Worm (Caenorhabditis elegans): Measurements from ENCODE around the gene C24B9.3.

- no peak for TF ChIP-seq zag-1 (tag; optimal IDR thresholded peaks at IDR 0.05)
- no peak for TF ChIP-seq ZK546.5 (tag; optimal IDR thresholded peaks at IDR 0.05)
- TF ChIP-seq nhr-76 (tag; optimal IDR thresholded peaks at IDR 0.05), result no peak
- TF ChIP-seq nhr-11 (tag; optimal IDR thresholded peaks at IDR 0.05), result no peak
- TF ChIP-seq ceh-82 (tag; optimal IDR thresholded peaks at IDR 0.05), result no peak
- TF ChIP-seq ceh-9 (tag; optimal IDR thresholded peaks at IDR 0.05), result no peak
- TF ChIP-seq lin-39 (tag; optimal IDR thresholded peaks at IDR 0.05), result no peak
- TF ChIP-seq aly-2 (tag; optimal IDR thresholded peaks at IDR 0.05), result no peak
These were observed 15.7 kb upstream of the C24B9.3 start, which contains the start of gene str-13 for ce11 chrV:2727101-2727500.
